Worm (Caenorhabditis elegans): ENCODE results near the gene rpl-15.

The rpl-15 gene

DNA sequence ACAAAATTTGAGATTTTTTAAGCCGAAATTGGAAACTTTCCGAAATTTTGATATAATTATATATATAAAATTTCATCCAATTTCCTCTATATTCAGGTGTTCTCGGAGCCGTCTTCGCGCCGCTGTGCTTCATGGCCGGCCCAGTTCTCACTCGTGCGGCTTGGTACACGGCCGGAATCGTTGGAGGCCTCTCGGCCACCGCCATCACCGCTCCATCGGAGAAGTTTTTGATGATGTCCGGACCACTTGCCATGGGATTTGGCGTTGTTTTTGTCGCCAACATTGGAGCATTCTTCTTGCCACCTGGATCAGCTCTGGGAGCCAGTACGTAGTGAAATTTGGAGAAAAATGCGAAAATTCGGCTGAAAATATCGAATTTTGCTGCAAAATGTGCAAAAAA lies 2.7 kb upstream of the rpl-15 start:
- no peak for TF ChIP-seq ztf-1 (GFP tag; conservative IDR thresholded peaks at IDR 0.05)
- no peak for TF ChIP-seq egl-27 (tag; optimal IDR thresholded peaks at IDR 0.05)
- TF ChIP-seq skn-1 (tag; optimal IDR thresholded peaks at IDR 0.05) = no peak
- no peak for TF ChIP-seq mdl-1 (tag; optimal IDR thresholded peaks at IDR 0.05)
- TF ChIP-seq elt-3 (tag; optimal IDR thresholded peaks at IDR 0.05) = no peak
- TF ChIP-seq blmp-1 (tag; optimal IDR thresholded peaks at IDR 0.05; ENCODE audit: insufficient read depth) = no peak
- no peak for TF ChIP-seq fos-1 (tag; optimal IDR thresholded peaks at IDR 0.05)
- no peak for TF ChIP-seq R02D3.7 (tag; optimal IDR thresholded peaks at IDR 0.05)
- TF ChIP-seq snpc-4 (tag; optimal IDR thresholded peaks at IDR 0.05) = no peak
- no peak for TF ChIP-seq mbf-1 (tag; optimal IDR thresholded peaks at IDR 0.05)
- TF ChIP-seq nhr-6 (tag; optimal IDR thresholded peaks at IDR 0.05) = no peak
- no peak for TF ChIP-seq nhr-11 (tag; optimal IDR thresholded peaks at IDR 0.05)
- no peak for TF ChIP-seq C34F6.9 (tag; optimal IDR thresholded peaks at IDR 0.05)
- no peak for TF ChIP-seq nhr-23 (tag; optimal IDR thresholded peaks at IDR 0.05)
- no peak for TF ChIP-seq ztf-11 (tag; optimal IDR thresholded peaks at IDR 0.05)
- TF ChIP-seq sem-4 (tag; optimal IDR thresholded peaks at IDR 0.05) = no peak
- TF ChIP-seq alr-1 (tag; optimal IDR thresholded peaks at IDR 0.05) = no peak

DNA sequence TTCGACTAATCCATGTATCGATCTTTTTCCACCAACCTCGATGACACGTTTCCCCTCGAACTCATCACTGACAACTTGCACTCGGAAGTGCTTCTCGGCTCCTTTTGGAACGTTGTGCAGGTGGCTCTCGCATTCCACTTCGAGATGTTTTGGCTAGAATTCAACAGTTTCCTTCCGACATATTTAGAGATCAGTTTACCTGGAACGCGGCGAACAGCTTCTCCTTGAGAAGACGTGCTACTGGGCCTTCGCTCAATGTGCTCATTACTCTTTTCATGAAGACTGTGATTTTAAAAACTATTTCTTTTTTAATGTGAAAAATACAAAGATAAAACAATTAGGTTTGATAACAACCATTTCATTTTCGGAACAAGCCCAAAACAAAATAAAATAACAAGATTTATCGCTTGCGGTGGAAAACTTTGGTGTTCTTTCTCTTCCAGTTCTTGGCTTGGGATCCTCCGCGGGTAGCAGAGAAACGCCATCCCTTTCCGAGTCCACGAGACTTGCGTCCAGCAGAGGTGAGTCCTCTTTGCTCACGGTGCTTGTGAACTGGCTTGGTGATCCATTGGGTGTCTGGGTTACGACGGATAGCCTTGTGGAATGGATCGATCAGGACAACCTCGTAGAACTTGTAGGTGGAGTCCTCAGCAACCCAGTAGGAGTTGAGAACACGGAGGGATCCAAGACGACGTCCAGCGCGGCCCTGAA lies 1.1 kb downstream of the rpl-15 start, which contains the start of gene K11H12.1:
Gene K11H12.1 (minus strand): TSS at position 284 of the 711 bp plus-strand sequence.
- TF ChIP-seq lsy-2 (tag; optimal IDR thresholded peaks at IDR 0.05) (no peak), ama-1 (optimal IDR thresholded peaks at IDR 0.05) (no peak), ztf-4 (tag; optimal IDR thresholded peaks at IDR 0.05) (no peak), F13H6.1 (tag; optimal IDR thresholded peaks at IDR 0.05) (no peak), elt-3 (tag; optimal IDR thresholded peaks at IDR 0.05) (no peak), ZK546.5 (tag; optimal IDR thresholded peaks at IDR 0.05) (no peak), sma-3 (GFP tag; optimal IDR thresholded peaks at IDR 0.05) (no peak), nhr-21 (tag; optimal IDR thresholded peaks at IDR 0.05) (no peak), egl-27 (tag; optimal IDR thresholded peaks at IDR 0.05) (no peak), C34F6.9 (tag; optimal IDR thresholded peaks at IDR 0.05) (no peak), nhr-6 (tag; optimal IDR thresholded peaks at IDR 0.05) (no peak), unc-62 (GFP tag; optimal IDR thresholded peaks at IDR 0.05) (no peak), aly-2 (tag; optimal IDR thresholded peaks at IDR 0.05) (no peak), snpc-4 (tag; optimal IDR thresholded peaks at IDR 0.05) (no peak), R02D3.7 (tag; optimal IDR thresholded peaks at IDR 0.05) (no peak), nhr-237 (tag; optimal IDR thresholded peaks at IDR 0.05) (no peak)

DNA sequence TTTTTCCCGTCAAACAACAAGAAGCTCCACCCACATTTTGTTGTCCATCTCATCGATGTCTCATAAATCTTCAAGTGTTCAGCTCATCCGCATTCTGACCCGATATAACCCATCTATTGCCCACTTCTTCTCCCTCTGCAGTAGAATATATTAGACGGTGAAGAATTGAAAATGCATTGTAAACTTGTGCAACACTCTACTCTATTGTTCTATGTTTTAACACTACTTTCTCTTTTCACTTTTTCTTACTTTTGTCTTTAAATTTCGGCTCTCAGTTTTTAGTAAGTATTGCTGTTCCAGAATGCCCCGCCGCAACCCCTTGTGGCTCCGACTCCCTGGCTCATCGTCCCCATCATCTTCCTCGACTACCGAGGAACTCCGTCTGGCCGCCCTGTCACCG lies 5.0 kb downstream of the rpl-15 start, which contains the start of gene K11H12.9:
Gene K11H12.9 (plus strand): TSS at position 301 of the 400 bp plus-strand sequence.
- TF ChIP-seq snpc-4 (tag; optimal IDR thresholded peaks at IDR 0.05) (no peak), fos-1 (tag; optimal IDR thresholded peaks at IDR 0.05) (no peak), unc-62 (GFP tag; optimal IDR thresholded peaks at IDR 0.05) (no peak), nhr-23 (tag; optimal IDR thresholded peaks at IDR 0.05) (no peak)

DNA sequence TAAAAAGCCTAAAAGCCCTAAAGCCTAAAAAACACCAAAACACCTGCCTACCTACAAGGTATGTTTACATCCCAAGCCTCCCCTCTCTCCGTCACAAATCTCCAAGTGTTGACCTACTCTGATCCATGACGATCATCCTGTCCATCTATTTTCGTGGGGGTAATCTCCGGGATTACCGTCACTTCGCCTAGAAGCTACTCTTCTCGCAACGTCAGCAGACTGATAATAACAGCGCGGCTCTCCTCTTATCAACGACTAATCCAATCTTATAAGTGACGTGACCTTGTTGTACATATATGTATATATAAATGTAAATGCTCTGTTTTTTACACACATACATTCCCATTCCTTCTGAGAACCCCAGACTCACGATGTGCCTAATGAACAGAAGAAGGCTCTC lies 6.0 kb downstream of the rpl-15 start:
- TF ChIP-seq snpc-4 (tag; optimal IDR thresholded peaks at IDR 0.05) = no peak
- TF ChIP-seq sma-9 (GFP tag; optimal IDR thresholded peaks at IDR 0.05) = no peak
- no peak for TF ChIP-seq sma-9 (tag; optimal IDR thresholded peaks at IDR 0.05)
- TF ChIP-seq ztf-4 (tag; optimal IDR thresholded peaks at IDR 0.05) = no peak
- no peak for TF ChIP-seq nhr-23 (tag; optimal IDR thresholded peaks at IDR 0.05)
- TF ChIP-seq F13H6.1 (tag; optimal IDR thresholded peaks at IDR 0.05) = no peak
- no peak for TF ChIP-seq lsy-2 (tag; optimal IDR thresholded peaks at IDR 0.05)

DNA sequence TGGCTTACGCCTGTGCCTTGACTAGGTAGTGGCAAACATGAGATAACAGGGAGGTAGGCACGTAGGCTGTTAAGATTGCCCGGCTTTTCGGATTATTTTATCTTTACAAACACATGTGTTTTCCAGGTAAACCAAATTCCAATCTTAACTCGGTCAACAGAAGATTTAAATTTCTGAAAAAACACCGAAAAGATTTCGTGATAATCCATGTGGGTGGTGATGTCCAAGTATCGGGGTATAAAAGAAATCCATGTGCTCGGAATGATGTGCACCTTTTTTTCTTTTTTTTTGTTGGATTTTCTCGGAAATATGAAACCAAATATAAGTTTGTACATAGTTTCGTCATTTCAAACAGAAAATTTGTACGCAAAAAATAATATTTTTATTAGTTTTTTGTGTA lies 10.9 kb downstream of the rpl-15 start:
- TF ChIP-seq sem-4 (tag; optimal IDR thresholded peaks at IDR 0.05) = no peak
- no peak for TF ChIP-seq snpc-4 (tag; optimal IDR thresholded peaks at IDR 0.05)
- TF ChIP-seq ztf-1 (GFP tag; conservative IDR thresholded peaks at IDR 0.05) = no peak
- no peak for TF ChIP-seq aly-2 (tag; optimal IDR thresholded peaks at IDR 0.05)
- TF ChIP-seq alr-1 (tag; optimal IDR thresholded peaks at IDR 0.05) = no peak
- no peak for TF ChIP-seq nhr-12 (tag; optimal IDR thresholded peaks at IDR 0.05)
- TF ChIP-seq lin-11 (tag; optimal IDR thresholded peaks at IDR 0.05) = no peak
- no peak for TF ChIP-seq nhr-11 (tag; optimal IDR thresholded peaks at IDR 0.05)
- TF ChIP-seq nhr-6 (tag; optimal IDR thresholded peaks at IDR 0.05) = no peak
- TF ChIP-seq elt-1 (tag; optimal IDR thresholded peaks at IDR 0.05) = no peak
- no peak for TF ChIP-seq C34F6.9 (tag; optimal IDR thresholded peaks at IDR 0.05)
- no peak for TF ChIP-seq R02D3.7 (tag; optimal IDR thresholded peaks at IDR 0.05)
- TF ChIP-seq nhr-21 (tag; optimal IDR thresholded peaks at IDR 0.05) = no peak
- TF ChIP-seq mdl-1 (tag; optimal IDR thresholded peaks at IDR 0.05) = no peak
- no peak for TF ChIP-seq skn-1 (tag; optimal IDR thresholded peaks at IDR 0.05)
- no peak for TF ChIP-seq nhr-25 (tag; optimal IDR thresholded peaks at IDR 0.05)
- TF ChIP-seq ZK546.5 (tag; optimal IDR thresholded peaks at IDR 0.05) = no peak
- TF ChIP-seq peb-1 (tag; optimal IDR thresholded peaks at IDR 0.05) = no peak
- TF ChIP-seq lin-39 (tag; optimal IDR thresholded peaks at IDR 0.05) = no peak
